Fruit fly (Drosophila melanogaster) whole organism, embryonic: ENCODE results near the gene CG15306.

ENCODE experiments used
- CG18011 ChIP-seq: fragments of 200-800 bp; sonication (Bioruptor generic); optimal IDR thresholded peaks from 2 replicates; lab custom pipeline; 2017; ENCODE audit warnings: missing biosample characterization, missing genetic modification characterization, mild to moderate bottlenecking, moderate library complexity, missing genotype
- Opbp ChIP-seq: fragments of 200-800 bp; sonication (Bioruptor generic); IDR thresholded peaks from 3 replicates; pipeline ENCODE4 v1.3.6; 2022; ENCODE audit warnings: missing biosample characterization, missing genetic modification characterization; ENCODE audit not compliant: partially characterized antibody
- bowl ChIP-seq: fragments of 200-800 bp; sonication (Bioruptor generic); IDR thresholded peaks from 2 replicates; pipeline ENCODE4 v1.3.6; 2022; ENCODE audit warnings: missing biosample characterization, missing genetic modification characterization
- h ChIP-seq: fragments of >200 bp; optimal IDR thresholded peaks from 2 replicates; lab custom pipeline; 2017
- maf-S ChIP-seq: fragments of 200-800 bp; sonication (Bioruptor generic); optimal IDR thresholded peaks from 2 replicates; lab custom pipeline; 2016; ENCODE audit warnings: missing biosample characterization, missing genetic modification characterization
- trem ChIP-seq: fragments of 200-800 bp; optimal IDR thresholded peaks from 3 replicates; lab custom pipeline; 2019; ENCODE audit warnings: missing biosample characterization, mild to moderate bottlenecking, missing genetic modification characterization, moderate library complexity
- wor ChIP-seq: fragments of 200-800 bp; sonication (Bioruptor generic); IDR thresholded peaks from 2 replicates; pipeline ENCODE4 v1.3.6; 2022; ENCODE audit warnings: missing biosample characterization, missing genetic modification characterization

DNA sequence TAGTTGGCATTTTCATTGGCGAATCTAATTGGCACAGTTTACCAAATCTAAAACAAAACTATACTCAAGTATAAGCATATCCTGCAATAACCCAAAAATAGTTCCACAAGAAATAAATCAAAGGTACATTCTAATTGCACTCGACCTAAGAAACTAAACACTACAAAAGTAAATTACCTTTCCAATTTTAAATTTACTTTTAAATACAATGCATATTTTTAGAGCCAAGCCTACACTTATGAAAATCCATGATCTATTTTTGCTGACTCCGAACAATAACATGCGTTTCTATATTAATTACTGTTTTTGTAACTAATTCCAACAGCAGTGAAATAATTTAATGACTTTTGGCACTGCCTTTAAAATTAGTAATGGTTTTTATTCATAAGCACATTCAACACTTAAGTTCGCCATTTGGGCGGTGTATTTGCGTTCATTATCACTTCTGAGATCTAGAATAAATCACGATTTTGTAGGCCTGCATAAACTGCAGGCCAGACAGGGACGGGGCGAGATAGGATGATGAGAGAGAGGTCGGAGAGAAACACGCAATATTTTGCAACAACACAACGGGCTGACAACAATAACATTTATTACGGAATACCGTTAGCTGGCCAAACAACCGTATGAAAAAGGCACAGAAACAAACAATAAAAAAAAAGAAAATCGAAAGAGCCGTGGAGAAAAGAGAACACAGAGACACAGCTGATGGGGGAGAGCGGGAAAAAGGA, 6.6 kb downstream of the CG15306 start:
- no peak for TF ChIP-seq h (lab: Kevin White, UChicago)
- TF ChIP-seq trem (tag; lab: Kevin White, UChicago), result no peak
- TF ChIP-seq CG18011, result no peak
- no peak for TF ChIP-seq bowl (GFP tag; lab: Robert Waterston, UW)
- TF ChIP-seq Opbp (GFP tag; lab: Robert Waterston, UW), result no peak
- TF ChIP-seq wor (GFP tag; lab: Robert Waterston, UW), result no peak
- TF ChIP-seq maf-S (GFP tag; lab: Kevin White, UChicago), result no peak
